Fruit fly (Drosophila melanogaster) whole organism, prepupa: ENCODE measurements around the gene GstD8.

ENCODE experiments used
- CG10631 ChIP-seq: fragments of 200-800 bp; sonication (Bioruptor generic); optimal IDR thresholded peaks from 2 replicates; lab custom pipeline; 2016; ENCODE audit warnings: missing biosample characterization, missing genetic modification characterization
- CG8319 ChIP-seq: fragments of 200-800 bp; sonication (Bioruptor generic); optimal IDR thresholded peaks from 3 replicates; lab custom pipeline; 2016; ENCODE audit warnings: missing biosample characterization, missing genetic modification characterization
- Eip75B ChIP-seq: fragments of 200-800 bp; sonication (Bioruptor generic); optimal IDR thresholded peaks from 3 replicates; lab custom pipeline; 2016; ENCODE audit warnings: missing biosample characterization, missing genetic modification characterization
- Hr39 ChIP-seq: fragments of 200-800 bp; sonication (Bioruptor generic); optimal IDR thresholded peaks from 2 replicates; lab custom pipeline; 2016; ENCODE audit warnings: missing biosample characterization, missing genetic modification characterization
- Sox102F ChIP-seq: fragments of 200-800 bp; sonication (Bioruptor generic); optimal IDR thresholded peaks from 2 replicates; lab custom pipeline; 2016; ENCODE audit warnings: missing biosample characterization, mild to moderate bottlenecking, missing genetic modification characterization
- esn ChIP-seq: fragments of 200-800 bp; sonication (Bioruptor generic); optimal IDR thresholded peaks from 2 replicates; lab custom pipeline; 2016; ENCODE audit warnings: missing biosample characterization, mild to moderate bottlenecking, missing genetic modification characterization, moderate library complexity
- fkh ChIP-seq: fragments of 200-800 bp; sonication (Bioruptor generic); optimal IDR thresholded peaks from 3 replicates; lab custom pipeline; 2017; ENCODE audit warnings: missing biosample characterization, mild to moderate bottlenecking, missing genetic modification characterization, moderate library complexity

dm6 chr3R:12422379-12422975 lies 42.7 kb downstream of the GstD8 start, which contains the start of the genes Scgbeta and CG17202:
- TF ChIP-seq CG10631: no peak
- TF ChIP-seq Sox102F (GFP tag; lab: Kevin White, UChicago): no peak
- peak; percentile 28 for TF ChIP-seq esn (GFP tag; lab: Kevin White, UChicago)
- no peak for TF ChIP-seq Hr39 (GFP tag; lab: Kevin White, UChicago)
- no peak for TF ChIP-seq CG8319 (GFP tag; lab: Kevin White, UChicago)
- TF ChIP-seq fkh (GFP tag; lab: Kevin White, UChicago): no peak
- TF ChIP-seq Eip75B (GFP tag; lab: Kevin White, UChicago): no peak
